Fruit fly (Drosophila melanogaster): ENCODE results near the gene ND-ASHI.

Gene ND-ASHI

dm6 chrX:6698248-6698812 lies 19.4 kb upstream of the ND-ASHI start, which contains the start of gene CG14440 (continued):
- peak in 1 of 2 experiments; percentile 7 for TF ChIP-seq bsh (GFP tag; optimal IDR thresholded peaks at IDR 0.05)
- peak; percentile 39 for TF ChIP-seq mirr (GFP tag; optimal IDR thresholded peaks at IDR 0.05)
- TF ChIP-seq Deaf1 (tag; optimal IDR thresholded peaks at IDR 0.05), result no peak
- TF ChIP-seq Myb (GFP tag; optimal IDR thresholded peaks at IDR 0.05), result peak; percentile 15
- peak; percentile 5 for TF ChIP-seq kni (GFP tag; optimal IDR thresholded peaks at IDR 0.05)
- TF ChIP-seq sqz (GFP tag; optimal IDR thresholded peaks at IDR 0.05), result peak; percentile 67
- TF ChIP-seq abd-A (tag; optimal IDR thresholded peaks at IDR 0.05), result peak; percentile 36
- TF ChIP-seq sisA (GFP tag; IDR thresholded peaks at IDR 0.05), result no peak

- TF ChIP-seq slou (GFP tag; optimal IDR thresholded peaks at IDR 0.05), result peak; percentile 5
- peak; percentile 59 for TF ChIP-seq HmgZ (tag; optimal IDR thresholded peaks at IDR 0.05)
- TF ChIP-seq hbn (GFP tag; IDR thresholded peaks at IDR 0.05; ENCODE audit: partially characterized antibody), result no peak
- peak; percentile 18 for TF ChIP-seq Dad (GFP tag; optimal IDR thresholded peaks at IDR 0.05)
- peak; percentile 28 for TF ChIP-seq CrebB (tag; optimal IDR thresholded peaks at IDR 0.05)
- peak; percentile 41 to 59 for TF ChIP-seq chif (GFP tag; optimal IDR thresholded peaks at IDR 0.05)
- TF ChIP-seq tna (GFP tag; IDR thresholded peaks at IDR 0.05; ENCODE audit: partially characterized antibody), result no peak
- TF ChIP-seq tio (GFP tag; optimal IDR thresholded peaks at IDR 0.05), result no peak
- TF ChIP-seq CG3995 (GFP tag; optimal IDR thresholded peaks at IDR 0.05), result no peak
- TF ChIP-seq Bdp1 (GFP tag; optimal IDR thresholded peaks at IDR 0.05), result peak; percentile 42
- no peak for TF ChIP-seq C15 (GFP tag; IDR thresholded peaks at IDR 0.05)
- no peak for TF ChIP-seq CG5245 (GFP tag; optimal IDR thresholded peaks at IDR 0.05)
- TF ChIP-seq Hmx (GFP tag; optimal IDR thresholded peaks at IDR 0.05), result peak; percentile 10
- TF ChIP-seq ems (GFP tag; optimal IDR thresholded peaks at IDR 0.05), result peak; percentile 61
- TF ChIP-seq Gug (GFP tag; IDR thresholded peaks at IDR 0.05), result peak; percentile 24; the same call in 1 of the 4 replicates
- no peak for TF ChIP-seq sna (GFP tag; IDR thresholded peaks at IDR 0.05; ENCODE audit: partially characterized antibody)
- TF ChIP-seq Stat92E (GFP tag; optimal IDR thresholded peaks at IDR 0.05), result no peak
- no peak for TF ChIP-seq pita (GFP tag; optimal IDR thresholded peaks at IDR 0.05)
- peak; percentile 12 for TF ChIP-seq trem (tag; optimal IDR thresholded peaks at IDR 0.05)
- no peak for TF ChIP-seq hth (optimal IDR thresholded peaks at IDR 0.05)
- peak; percentile 56 for TF ChIP-seq E2f1 (GFP tag; IDR thresholded peaks at IDR 0.05)
- TF ChIP-seq Lhr (GFP tag; optimal IDR thresholded peaks at IDR 0.05), result no peak
- TF ChIP-seq nerfin-2 (GFP tag; IDR thresholded peaks at IDR 0.05; ENCODE audit: partially characterized antibody), result no peak
- TF ChIP-seq CG4707 (GFP tag; optimal IDR thresholded peaks at IDR 0.05), result peak; percentile 26
- TF ChIP-seq sc (optimal IDR thresholded peaks at IDR 0.05), result no peak
- no peak for TF ChIP-seq sc (GFP tag; optimal IDR thresholded peaks at IDR 0.05)
- TF ChIP-seq CG15073 (GFP tag; optimal IDR thresholded peaks at IDR 0.05), result no peak
- no peak for TF ChIP-seq Dip2 (GFP tag; IDR thresholded peaks at IDR 0.05)
- TF ChIP-seq GATAe (GFP tag; conservative IDR thresholded peaks at IDR 0.05), result no peak
- no peak for TF ChIP-seq CG31224 (GFP tag; IDR thresholded peaks at IDR 0.05)
- TF ChIP-seq Poxn (GFP tag; IDR thresholded peaks at IDR 0.05), result no peak
- TF ChIP-seq CG7556 (GFP tag; optimal IDR thresholded peaks at IDR 0.05), result peak; percentile 84
- TF ChIP-seq Hmr (GFP tag; optimal IDR thresholded peaks at IDR 0.05), result peak; percentile 87
- peak; percentile 52; the same call in 1 of the 3 replicates for TF ChIP-seq zfh1 (GFP tag; IDR thresholded peaks at IDR 0.05)
- no peak for TF ChIP-seq HLH4C (GFP tag; IDR thresholded peaks at IDR 0.05; ENCODE audit: partially characterized antibody)
- peak; percentile 52 for TF ChIP-seq CG7786 (GFP tag; optimal IDR thresholded peaks at IDR 0.05)
- no peak for TF ChIP-seq BEAF-32 (GFP tag; optimal IDR thresholded peaks at IDR 0.05)
- peak; percentile 77 for TF ChIP-seq dmrt99B (tag; optimal IDR thresholded peaks at IDR 0.05)
- peak; percentile 37 for TF ChIP-seq Dip3 (GFP tag; optimal IDR thresholded peaks at IDR 0.05)
- TF ChIP-seq sens (GFP tag), result peak; percentile 88
- TF ChIP-seq BtbVII (GFP tag; optimal IDR thresholded peaks at IDR 0.05), result peak; percentile 73
Observed at dm6 chrX:6696467-6696866, 17.5 kb upstream of the ND-ASHI start.

Data from whole organism, embryonic.